Worm (Caenorhabditis elegans): ENCODE results near the gene C40C9.4.

C40C9.4 gene

DNA sequence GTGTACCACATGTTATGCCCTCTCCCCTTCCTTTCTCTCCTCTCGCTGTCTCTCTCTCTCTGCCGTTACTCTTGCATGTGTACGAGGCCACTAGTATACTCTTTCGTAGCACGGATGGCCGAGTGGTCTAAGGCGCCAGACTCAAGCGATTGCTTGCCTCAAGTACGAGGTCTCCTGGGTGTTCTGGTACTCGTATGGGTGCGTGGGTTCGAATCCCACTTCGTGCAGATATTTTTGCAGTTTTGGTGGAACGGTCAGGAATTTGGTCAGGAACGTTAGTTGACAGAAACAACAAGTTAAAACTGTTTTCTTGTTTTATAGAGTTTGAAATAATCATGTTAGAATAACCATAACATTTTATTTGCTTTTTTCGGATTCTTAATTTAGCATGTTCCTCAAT is 14.5 kb downstream of the C40C9.4 start (continued):
- no peak for TF ChIP-seq ztf-1 (GFP tag; conservative IDR thresholded peaks at IDR 0.05)
- TF ChIP-seq lin-13 (GFP tag; optimal IDR thresholded peaks at IDR 0.05): peak; percentile 73
- TF ChIP-seq peb-1 (tag; optimal IDR thresholded peaks at IDR 0.05): no peak
- TF ChIP-seq ztf-11 (tag; optimal IDR thresholded peaks at IDR 0.05): peak; percentile 34
- TF ChIP-seq ama-1 (optimal IDR thresholded peaks at IDR 0.05): peak; percentile 34
- TF ChIP-seq blmp-1 (tag; optimal IDR thresholded peaks at IDR 0.05; ENCODE audit: insufficient read depth): peak; percentile 12
- no peak for TF ChIP-seq elt-1 (tag; optimal IDR thresholded peaks at IDR 0.05)
- no peak for TF ChIP-seq dmd-4 (tag; optimal IDR thresholded peaks at IDR 0.05)
- TF ChIP-seq mab-5 (tag; optimal IDR thresholded peaks at IDR 0.05): peak; percentile 60
- TF ChIP-seq lin-39 (tag; optimal IDR thresholded peaks at IDR 0.05): peak; percentile 23
- peak; percentile 47 for TF ChIP-seq zag-1 (tag; optimal IDR thresholded peaks at IDR 0.05)
- TF ChIP-seq gmeb-1 (tag; optimal IDR thresholded peaks at IDR 0.05): peak; percentile 75

- no peak for TF ChIP-seq sem-4 (tag; optimal IDR thresholded peaks at IDR 0.05)
- TF ChIP-seq ceh-82 (tag; optimal IDR thresholded peaks at IDR 0.05): no peak
- TF ChIP-seq zag-1 (tag; optimal IDR thresholded peaks at IDR 0.05): no peak
- TF ChIP-seq R02D3.7 (tag; optimal IDR thresholded peaks at IDR 0.05): no peak
- TF ChIP-seq ceh-16 (tag; optimal IDR thresholded peaks at IDR 0.05): no peak
- TF ChIP-seq nhr-11 (tag; optimal IDR thresholded peaks at IDR 0.05): no peak
- no peak for TF ChIP-seq lin-11 (tag; optimal IDR thresholded peaks at IDR 0.05)
- TF ChIP-seq nhr-12 (tag; optimal IDR thresholded peaks at IDR 0.05): no peak
- TF ChIP-seq aly-2 (tag; optimal IDR thresholded peaks at IDR 0.05): no peak
- TF ChIP-seq nhr-10 (tag; optimal IDR thresholded peaks at IDR 0.05): no peak
- TF ChIP-seq elt-1 (tag; optimal IDR thresholded peaks at IDR 0.05): no peak
- TF ChIP-seq nhr-25 (tag; optimal IDR thresholded peaks at IDR 0.05): no peak
- no peak for TF ChIP-seq ZK546.5 (tag; optimal IDR thresholded peaks at IDR 0.05)
- TF ChIP-seq ztf-4 (tag; optimal IDR thresholded peaks at IDR 0.05): no peak
- TF ChIP-seq lsy-2 (tag; optimal IDR thresholded peaks at IDR 0.05): no peak
- TF ChIP-seq nhr-23 (tag; optimal IDR thresholded peaks at IDR 0.05): no peak
- TF ChIP-seq nhr-237 (tag; optimal IDR thresholded peaks at IDR 0.05): no peak
Measured at ce11 chrX:13666864-13667263, 16.0 kb downstream of the C40C9.4 start.

DNA sequence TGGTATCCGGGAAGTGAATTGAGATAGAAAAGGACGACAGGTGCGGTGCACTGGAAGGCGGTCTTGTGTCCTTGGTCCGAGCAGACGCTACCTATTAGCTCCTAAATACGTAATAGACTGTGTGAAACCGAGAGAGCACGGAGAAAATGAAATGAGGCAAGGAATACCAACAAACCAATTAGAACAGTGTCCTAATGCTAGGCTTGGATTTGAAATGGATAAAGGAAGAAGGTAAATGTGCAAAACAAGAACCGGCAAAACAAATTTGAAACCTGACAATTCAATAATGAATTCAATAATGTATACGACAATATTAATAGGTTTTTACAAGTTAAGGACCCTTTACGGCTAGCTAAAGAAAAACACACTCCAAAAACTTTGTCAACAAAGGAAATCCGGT is 17.8 kb downstream of the C40C9.4 start, which contains the start of gene C04A11.2:
TSS of gene C04A11.2 (minus strand) at position 101 of the 400 bp plus-strand sequence.
- TF ChIP-seq C34F6.9 (tag; optimal IDR thresholded peaks at IDR 0.05): no peak
- no peak for TF ChIP-seq sma-3 (GFP tag; optimal IDR thresholded peaks at IDR 0.05)
- no peak for TF ChIP-seq fos-1 (tag; optimal IDR thresholded peaks at IDR 0.05)
- no peak for TF ChIP-seq nhr-11 (tag; optimal IDR thresholded peaks at IDR 0.05)
- TF ChIP-seq ztf-4 (tag; optimal IDR thresholded peaks at IDR 0.05): no peak
- no peak for TF ChIP-seq nhr-25 (tag; optimal IDR thresholded peaks at IDR 0.05)
- no peak for TF ChIP-seq nhr-12 (tag; optimal IDR thresholded peaks at IDR 0.05)
- TF ChIP-seq lin-39 (tag; optimal IDR thresholded peaks at IDR 0.05): no peak
- no peak for TF ChIP-seq lsy-2 (tag; optimal IDR thresholded peaks at IDR 0.05)
- TF ChIP-seq ceh-16 (tag; optimal IDR thresholded peaks at IDR 0.05): no peak
- no peak for TF ChIP-seq lin-11 (tag; optimal IDR thresholded peaks at IDR 0.05)
- TF ChIP-seq dmd-4 (tag; optimal IDR thresholded peaks at IDR 0.05): no peak
- no peak for TF ChIP-seq elt-3 (tag; optimal IDR thresholded peaks at IDR 0.05)
- TF ChIP-seq ama-1 (optimal IDR thresholded peaks at IDR 0.05): no peak
- TF ChIP-seq nhr-10 (tag; optimal IDR thresholded peaks at IDR 0.05): no peak
- no peak for TF ChIP-seq ZK546.5 (tag; optimal IDR thresholded peaks at IDR 0.05)
- TF ChIP-seq peb-1 (tag; optimal IDR thresholded peaks at IDR 0.05): no peak
- no peak for TF ChIP-seq skn-1 (tag; optimal IDR thresholded peaks at IDR 0.05)
- TF ChIP-seq nhr-77 (tag; optimal IDR thresholded peaks at IDR 0.05): no peak

DNA sequence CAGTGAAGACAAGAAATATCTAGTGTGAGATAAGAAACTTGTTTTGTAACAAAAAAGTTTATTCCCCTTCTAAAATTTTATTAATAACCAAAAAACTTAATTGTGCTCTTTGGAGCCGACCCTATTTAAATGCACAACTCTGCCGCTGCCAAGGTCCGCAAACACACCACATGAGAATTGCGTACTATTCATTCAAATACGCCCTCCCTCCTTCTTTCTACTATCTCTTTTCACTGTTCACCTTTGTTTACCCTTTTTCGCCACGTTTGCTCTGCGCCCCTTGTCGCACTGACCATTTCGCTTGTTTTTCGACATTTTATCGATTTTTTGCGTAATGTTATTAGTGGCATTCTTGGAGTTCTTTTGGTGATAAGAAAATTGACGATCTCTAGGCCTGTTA is 18.7 kb downstream of the C40C9.4 start:
- no peak for TF ChIP-seq sma-3 (GFP tag; optimal IDR thresholded peaks at IDR 0.05)
- TF ChIP-seq nhr-10 (tag; optimal IDR thresholded peaks at IDR 0.05): no peak
- TF ChIP-seq nhr-129 (tag; optimal IDR thresholded peaks at IDR 0.05): peak; percentile 73
- no peak for TF ChIP-seq mdl-1 (tag; optimal IDR thresholded peaks at IDR 0.05)
- TF ChIP-seq lin-13 (GFP tag; optimal IDR thresholded peaks at IDR 0.05): peak; percentile 33
- TF ChIP-seq Y55F3AM.14 (GFP tag; optimal IDR thresholded peaks at IDR 0.05): no peak
- TF ChIP-seq egl-27 (tag; optimal IDR thresholded peaks at IDR 0.05): no peak
- TF ChIP-seq C34F6.9 (tag; optimal IDR thresholded peaks at IDR 0.05): peak; percentile 43
- TF ChIP-seq mab-5 (tag; optimal IDR thresholded peaks at IDR 0.05): no peak
- peak; percentile 42 for TF ChIP-seq sma-9 (GFP tag; optimal IDR thresholded peaks at IDR 0.05)
- TF ChIP-seq sma-9 (tag; optimal IDR thresholded peaks at IDR 0.05): no peak
- peak; percentile 73 for TF ChIP-seq crh-2 (tag; optimal IDR thresholded peaks at IDR 0.05)
- peak; percentile 45 for TF ChIP-seq gmeb-1 (tag; optimal IDR thresholded peaks at IDR 0.05)
- no peak for TF ChIP-seq nhr-21 (tag; optimal IDR thresholded peaks at IDR 0.05)
- TF ChIP-seq nhr-6 (tag; optimal IDR thresholded peaks at IDR 0.05): no peak
- peak; percentile 45 for TF ChIP-seq F13H6.1 (tag; optimal IDR thresholded peaks at IDR 0.05)
- peak; percentile 54 for TF ChIP-seq fos-1 (tag; optimal IDR thresholded peaks at IDR 0.05)
- TF ChIP-seq unc-55 (GFP tag; optimal IDR thresholded peaks at IDR 0.05): peak; percentile 35
- peak in 1 of 2 experiments; percentile 43 for TF ChIP-seq lsy-2 (tag; optimal IDR thresholded peaks at IDR 0.05)
- no peak for TF ChIP-seq ceh-16 (tag; optimal IDR thresholded peaks at IDR 0.05)

Data from whole organism, L2 larva.